Worm (Caenorhabditis elegans) whole organism, young adult: ENCODE measurements around the gene K01D12.15.

Experiments used
- K11D2.4 ChIP-seq: fragments of 200-800 bp; sonication (Bioruptor generic); IDR thresholded peaks from 2 replicates; pipeline ENCODE4 v1.3.6; 2022; ENCODE audit warnings: missing genetic modification reagents, missing genetic modification characterization, missing compliant biosample characterization
- ama-1 ChIP-seq, 3 experiments: fragments of 150-350 bp in 1 of 3; sonication (generic microtip) in 2 of 3; optimal IDR thresholded peaks; 2 replicates each; lab custom pipeline; 2014 to 2018; ENCODE audit warnings: missing biosample characterization in 2 of 3, missing genetic modification characterization in 2 of 3, missing genetic modification reagents in 2 of 3
- attf-5 ChIP-seq: fragments of 200-800 bp; sonication (Bioruptor generic); optimal IDR thresholded peaks from 2 replicates; lab custom pipeline; 2018; ENCODE audit warnings: mild to moderate bottlenecking, missing genetic modification characterization, missing compliant biosample characterization
- ceh-79 ChIP-seq: sonication (generic microtip); optimal IDR thresholded peaks from 2 replicates; lab custom pipeline; 2017; ENCODE audit warnings: mild to moderate bottlenecking, missing genetic modification characterization, missing compliant biosample characterization
- fkh-3 ChIP-seq: sonication (generic microtip); optimal IDR thresholded peaks from 2 replicates; lab custom pipeline; 2016; ENCODE audit warnings: mild to moderate bottlenecking, missing genetic modification characterization, missing compliant biosample characterization
- nfya-1 ChIP-seq: sonication (generic microtip); optimal IDR thresholded peaks from 2 replicates; lab custom pipeline; 2017; ENCODE audit warnings: antibody characterized with exemption, missing compliant biosample characterization, missing genetic modification characterization, borderline replicate concordance; ENCODE audit not compliant: insufficient read depth
- nhr-90 ChIP-seq: sonication (generic microtip); optimal IDR thresholded peaks from 2 replicates; lab custom pipeline; 2016; ENCODE audit warnings: missing genotype, mild to moderate bottlenecking, missing genetic modification characterization, missing compliant biosample characterization
- rpc-1 ChIP-seq, 2 experiments: fragments of 150-350 bp in 1 of 2; sonication (generic microtip) in 1 of 2; optimal IDR thresholded peaks; 2 replicates each; lab custom pipeline; 2014 to 2018; ENCODE audit warnings: missing biosample characterization in 1 of 2, missing genetic modification characterization in 1 of 2, missing genetic modification reagents in 1 of 2, missing genotype in 1 of 2
- snpc-3.4 ChIP-seq: sonication (generic microtip); optimal IDR thresholded peaks from 2 replicates; lab custom pipeline; 2017; ENCODE audit warnings: missing genetic modification characterization, mild to moderate bottlenecking, missing compliant biosample characterization, antibody characterized with exemption, moderate library complexity, missing genotype, missing genetic modification reagents
- tbx-9 ChIP-seq: sonication (generic microtip); optimal IDR thresholded peaks from 2 replicates; lab custom pipeline; 2016; ENCODE audit warnings: borderline replicate concordance, missing genetic modification characterization, inconsistent platforms, missing compliant biosample characterization
- unc-62 ChIP-seq: fragments of 150-350 bp; optimal IDR thresholded peaks from 2 replicates; lab custom pipeline; 2014; ENCODE audit warnings: missing biosample characterization, missing genetic modification reagents, missing genetic modification characterization
- ztf-25 ChIP-seq: fragments of 200-800 bp; sonication (Bioruptor generic); IDR thresholded peaks from 2 replicates; pipeline ENCODE4 v1.3.6; 2022; ENCODE audit warnings: missing genetic modification reagents, missing genetic modification characterization, missing compliant biosample characterization

DNA sequence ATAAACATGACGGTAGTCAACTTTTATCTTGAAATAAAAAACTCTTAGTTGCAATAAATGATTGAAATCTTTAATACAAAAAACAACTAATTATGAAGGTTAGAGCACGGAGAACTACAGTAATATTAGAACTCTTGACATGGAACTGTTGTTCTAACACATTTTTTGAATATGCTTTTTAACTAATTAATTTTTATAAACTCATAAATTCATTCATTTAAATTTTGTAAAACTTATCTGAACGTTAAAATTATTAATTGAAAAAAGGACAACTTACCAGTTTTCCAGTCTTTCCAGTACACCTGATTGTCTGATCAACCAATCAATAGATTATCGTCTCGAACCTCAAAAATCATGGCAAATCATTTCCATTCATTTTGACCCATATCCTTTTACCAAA lies 33.8 kb upstream of the K01D12.15 start, which contains the start of gene sqt-3:
- TF ChIP-seq fkh-3 (no peak), attf-5 (no peak), unc-62 (GFP tag; lab: Kevin White, UChicago) (no peak), nfya-1 (tag; lab: Kevin White, UChicago) (no peak), rpc-1 (optimal IDR thresholded peaks at IDR 0.05; lab: Kevin White, UChicago) (no peak), rpc-1 (tag; optimal IDR thresholded peaks at IDR 0.05; lab: Kevin White, UChicago) (no peak), nhr-90 (tag; lab: Kevin White, UChicago) (no peak), snpc-3.4 (tag; lab: Kevin White, UChicago) (no peak), K11D2.4 (GFP tag; lab: Robert Waterston, UW) (no peak), ama-1 (optimal IDR thresholded peaks at IDR 0.05; lab: Kevin White, UChicago) (no peak), ama-1 (GFP tag; optimal IDR thresholded peaks at IDR 0.05; lab: Kevin White, UChicago) (no peak), ztf-25 (GFP tag; lab: Robert Waterston, UW) (no peak), tbx-9 (no peak), ceh-79 (tag; lab: Kevin White, UChicago) (no peak)
